Fruit fly (Drosophila melanogaster) whole organism, prepupa: ENCODE data around the gene Task7.

Source experiments
- CG16779 ChIP-seq: fragments of 200-800 bp; sonication (Bioruptor generic); optimal IDR thresholded peaks from 3 replicates; lab custom pipeline; 2017; ENCODE audit warnings: missing biosample characterization, mild to moderate bottlenecking, missing genetic modification characterization
- CG6792 ChIP-seq: fragments of 200-800 bp; sonication (Bioruptor generic); optimal IDR thresholded peaks from 3 replicates; lab custom pipeline; 2016; ENCODE audit warnings: missing biosample characterization, missing genetic modification characterization
- Lpt ChIP-seq: fragments of 200-800 bp; sonication (Bioruptor generic); optimal IDR thresholded peaks from 3 replicates; lab custom pipeline; 2016; ENCODE audit warnings: missing biosample characterization, missing genetic modification characterization
- dsx ChIP-seq: fragments of 200-800 bp; optimal IDR thresholded peaks from 3 replicates; lab custom pipeline; 2019; ENCODE audit warnings: missing biosample characterization, mild to moderate bottlenecking, missing genetic modification characterization, moderate library complexity; ENCODE audit not compliant: poor library complexity, severe bottlenecking
- svp ChIP-seq: fragments of 200-800 bp; sonication (Bioruptor generic); peaks from one replicate; lab custom pipeline; 2016; ENCODE audit warnings: missing biosample characterization, missing genetic modification characterization

dm6 chr3R:9427328-9427727 is 15.2 kb upstream of the Task7 start:
- TF ChIP-seq CG16779 (tag; lab: Kevin White, UChicago): no peak
- TF ChIP-seq CG6792 (GFP tag; lab: Kevin White, UChicago): no peak
- no peak for TF ChIP-seq svp
- no peak for TF ChIP-seq dsx
- no peak for TF ChIP-seq Lpt (GFP tag; lab: Kevin White, UChicago)
